Fruit fly (Drosophila melanogaster) whole organism, wandering third instar larva: ENCODE results near the gene CG18404.

ENCODE experiments used
- Abd-B ChIP-seq: fragments of >200 bp; optimal IDR thresholded peaks from 2 replicates; lab custom pipeline; 2017; ENCODE audit warnings: missing biosample characterization, missing genetic modification characterization
- CG32264 ChIP-seq: fragments of 200-800 bp; sonication (Bioruptor generic); optimal IDR thresholded peaks from 2 replicates; lab custom pipeline; 2016; ENCODE audit warnings: missing biosample characterization, missing genetic modification characterization
- CG9705 ChIP-seq: fragments of 200-800 bp; sonication (Bioruptor generic); optimal IDR thresholded peaks from 2 replicates; lab custom pipeline; 2018; ENCODE audit warnings: missing biosample characterization, mild to moderate bottlenecking, missing genetic modification characterization
- CrebA ChIP-seq: fragments of 200-800 bp; sonication (Bioruptor generic); optimal IDR thresholded peaks from 2 replicates; lab custom pipeline; 2016; ENCODE audit warnings: missing biosample characterization, mild to moderate bottlenecking, missing genetic modification characterization, borderline replicate concordance
- Dfd ChIP-seq: fragments of >200 bp; optimal IDR thresholded peaks from 2 replicates; lab custom pipeline; 2017; ENCODE audit warnings: missing biosample characterization, missing genetic modification characterization
- Dif ChIP-seq: fragments of 200-275, 200-300 bp; sonication (Bioruptor generic); optimal IDR thresholded peaks from 2 replicates; lab custom pipeline; 2018; ENCODE audit warnings: missing biosample characterization, missing genetic modification characterization; ENCODE audit not compliant: partially characterized antibody
- GATAd ChIP-seq: sonication (Bioruptor generic); optimal IDR thresholded peaks from 2 replicates; lab custom pipeline; 2016; ENCODE audit warnings: missing biosample characterization, missing genetic modification characterization
- HLH106 ChIP-seq: fragments of 200-800 bp; optimal IDR thresholded peaks from 3 replicates; lab custom pipeline; 2019; ENCODE audit warnings: missing biosample characterization, mild to moderate bottlenecking, missing genetic modification characterization, moderate library complexity
- Hnf4 ChIP-seq: fragments of 200-800 bp; sonication (Bioruptor generic); optimal IDR thresholded peaks from 2 replicates; lab custom pipeline; 2016; ENCODE audit warnings: missing biosample characterization, mild to moderate bottlenecking, missing genetic modification characterization
- Hr78 ChIP-seq: fragments of >200 bp; optimal IDR thresholded peaks from 2 replicates; lab custom pipeline; 2017; ENCODE audit warnings: missing biosample characterization, missing genetic modification characterization
- Hr83 ChIP-seq: fragments of 200-300 bp; sonication (Bioruptor generic); optimal IDR thresholded peaks from 2 replicates; lab custom pipeline; 2016; ENCODE audit warnings: missing biosample characterization, mild to moderate bottlenecking, missing genetic modification characterization, moderate library complexity; ENCODE audit not compliant: poor library complexity, severe bottlenecking
- Jra ChIP-seq: sonication (Bioruptor generic); optimal IDR thresholded peaks from 2 replicates; lab custom pipeline; 2016; ENCODE audit warnings: missing biosample characterization, missing genetic modification characterization
- N ChIP-seq: fragments of >200 bp; optimal IDR thresholded peaks from 2 replicates; lab custom pipeline; 2018; ENCODE audit warnings: missing biosample characterization, missing external identifiers, missing genetic modification characterization
- OdsH ChIP-seq: fragments of 200-800 bp; sonication (Bioruptor generic); optimal IDR thresholded peaks from 2 replicates; lab custom pipeline; 2016; ENCODE audit warnings: missing biosample characterization, mild to moderate bottlenecking, missing genetic modification characterization
- Rel ChIP-seq, 2 experiments: fragments of 200-800 bp; sonication (Bioruptor generic) in 1 of 2; optimal IDR thresholded peaks; 2 replicates in 1 of 2; 3 replicates in 1 of 2; lab custom pipeline; 2016 to 2019; ENCODE audit warnings: mild to moderate bottlenecking in 2 of 2, missing biosample characterization in 2 of 2, missing genetic modification characterization in 2 of 2, moderate library complexity in 1 of 2
- Sp1 ChIP-seq: fragments of 200-800 bp; sonication (Bioruptor generic); optimal IDR thresholded peaks from 3 replicates; lab custom pipeline; 2019; ENCODE audit warnings: missing biosample characterization, mild to moderate bottlenecking, missing genetic modification characterization, moderate library complexity
- Vsx2 ChIP-seq: fragments of 200-300, 225-300 bp; sonication (Bioruptor generic); optimal IDR thresholded peaks from 2 replicates; lab custom pipeline; 2018; ENCODE audit warnings: missing biosample characterization, missing genetic modification characterization; ENCODE audit not compliant: partially characterized antibody
- br ChIP-seq: fragments of 200-800 bp; sonication (Bioruptor generic); optimal IDR thresholded peaks from 2 replicates; lab custom pipeline; 2016; ENCODE audit warnings: missing biosample characterization, missing genetic modification characterization
- brk ChIP-seq: fragments of 200-800 bp; sonication (Bioruptor generic); optimal IDR thresholded peaks from 2 replicates; lab custom pipeline; 2016; ENCODE audit warnings: missing biosample characterization, mild to moderate bottlenecking, missing genetic modification characterization
- dl ChIP-seq, 2 experiments: fragments of 175-275, 200-275 bp in 1 of 2; fragments of 200-275 bp in 1 of 2; sonication (Bioruptor generic); optimal IDR thresholded peaks; lab custom pipeline; 2018; ENCODE audit warnings: mild to moderate bottlenecking in 2 of 2, missing biosample characterization in 2 of 2, missing genetic modification characterization in 2 of 2, moderate library complexity in 2 of 2; ENCODE audit not compliant: partially characterized antibody in 2 of 2, insufficient read depth in 1 of 2
- dmrt93B ChIP-seq: fragments of 200-800 bp; sonication (Bioruptor generic); optimal IDR thresholded peaks from 2 replicates; lab custom pipeline; 2018; ENCODE audit warnings: missing biosample characterization, mild to moderate bottlenecking, missing genetic modification characterization
- dsf ChIP-seq: sonication (Bioruptor generic); optimal IDR thresholded peaks from 2 replicates; lab custom pipeline; 2016; ENCODE audit warnings: missing biosample characterization, missing genetic modification characterization, borderline replicate concordance
- ey ChIP-seq: fragments of 200-800 bp; sonication (Bioruptor generic); optimal IDR thresholded peaks from 2 replicates; lab custom pipeline; 2016; ENCODE audit warnings: missing biosample characterization, missing genetic modification characterization
- foxo ChIP-seq, 2 experiments: fragments of 200-800 bp; sonication (Bioruptor generic); optimal IDR thresholded peaks; 2 replicates in 1 of 2; 3 replicates in 1 of 2; lab custom pipeline; 2016 to 2017; ENCODE audit warnings: missing biosample characterization in 2 of 2, missing genetic modification characterization in 2 of 2
- fru ChIP-seq: fragments of 200-800 bp; sonication (Bioruptor generic); optimal IDR thresholded peaks from 3 replicates; lab custom pipeline; 2016; ENCODE audit warnings: missing biosample characterization, mild to moderate bottlenecking, missing genetic modification characterization
- h ChIP-seq: fragments of 200-800 bp; sonication (Bioruptor generic); optimal IDR thresholded peaks from 3 replicates; lab custom pipeline; 2016; ENCODE audit warnings: missing biosample characterization, mild to moderate bottlenecking, missing genetic modification characterization
- jim ChIP-seq: fragments of 175-275, 200-325 bp; sonication (Bioruptor generic); optimal IDR thresholded peaks from 2 replicates; lab custom pipeline; 2016; ENCODE audit warnings: missing biosample characterization, mild to moderate bottlenecking, missing genetic modification characterization
- lola ChIP-seq: fragments of >200 bp; optimal IDR thresholded peaks from 2 replicates; lab custom pipeline; 2017; ENCODE audit warnings: missing biosample characterization, missing genetic modification characterization
- pan ChIP-seq: fragments of >200 bp; optimal IDR thresholded peaks from 2 replicates; lab custom pipeline; 2017
- psq ChIP-seq: fragments of 200-800 bp; sonication (Bioruptor generic); optimal IDR thresholded peaks from 3 replicates; lab custom pipeline; 2017; ENCODE audit warnings: missing biosample characterization, mild to moderate bottlenecking, missing genetic modification characterization, moderate library complexity
- rgr ChIP-seq: fragments of 200-800 bp; sonication (Bioruptor generic); optimal IDR thresholded peaks from 3 replicates; lab custom pipeline; 2016; ENCODE audit warnings: missing biosample characterization, mild to moderate bottlenecking, missing genetic modification characterization
- sage ChIP-seq: fragments of 200-800 bp; sonication (Bioruptor generic); optimal IDR thresholded peaks from 2 replicates; lab custom pipeline; 2016; ENCODE audit warnings: missing biosample characterization, mild to moderate bottlenecking, missing genetic modification characterization
- sv ChIP-seq: fragments of 200-800 bp; sonication (Bioruptor generic); optimal IDR thresholded peaks from 3 replicates; lab custom pipeline; 2016; ENCODE audit warnings: missing biosample characterization, missing genetic modification characterization
- usp ChIP-seq: fragments of >200 bp; optimal IDR thresholded peaks from 2 replicates; lab custom pipeline; 2017; ENCODE audit warnings: missing biosample characterization, missing genetic modification characterization
- woc ChIP-seq: sonication (Bioruptor generic); optimal IDR thresholded peaks from 2 replicates; lab custom pipeline; 2016; ENCODE audit warnings: missing biosample characterization, mild to moderate bottlenecking, missing genetic modification characterization

Gene CG18404

DNA sequence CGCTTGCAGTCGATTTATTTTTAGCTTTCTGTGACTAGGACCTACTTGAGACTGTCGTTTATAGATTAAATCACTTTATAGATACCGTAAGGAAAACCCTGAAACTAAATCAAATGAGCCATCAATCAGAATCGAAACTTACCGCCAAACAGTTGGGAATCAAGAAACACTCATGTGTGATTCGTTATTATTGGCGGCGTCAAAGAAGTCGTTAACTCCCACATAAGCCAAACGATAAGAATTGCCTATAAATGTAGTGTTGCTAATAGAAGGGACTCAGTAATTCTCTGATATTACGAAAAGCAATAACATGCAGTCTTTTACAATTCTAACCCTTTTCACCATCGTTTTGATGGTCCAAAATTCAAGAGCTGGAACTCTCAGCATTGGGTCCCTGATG, at the start of gene CG18404:
TSS of gene CG18404 (plus strand) at position 301 of the 400 bp plus-strand sequence.
- TF ChIP-seq Dfd (GFP tag; lab: Kevin White, UChicago) (no peak), Hnf4 (GFP tag; lab: Kevin White, UChicago) (no peak), Jra (GFP tag; lab: Kevin White, UChicago) (no peak), Hr83 (no peak), Hr78 (GFP tag; lab: Kevin White, UChicago) (no peak), dl (GFP tag; optimal IDR thresholded peaks at IDR 0.05; lab: Kevin White, UChicago; ENCODE audit: insufficient read depth in 1 of 2, partially characterized antibody in 2 of 2) (no peak), usp (GFP tag; lab: Kevin White, UChicago) (no peak), brk (GFP tag; lab: Kevin White, UChicago) (no peak), foxo (GFP tag; optimal IDR thresholded peaks at IDR 0.05; lab: Kevin White, UChicago) (no peak), Dif (GFP tag; lab: Kevin White, UChicago) (no peak), br (no peak), psq (GFP tag; lab: Kevin White, UChicago) (no peak), pan (no peak), dsf (GFP tag; lab: Kevin White, UChicago) (no peak)

DNA sequence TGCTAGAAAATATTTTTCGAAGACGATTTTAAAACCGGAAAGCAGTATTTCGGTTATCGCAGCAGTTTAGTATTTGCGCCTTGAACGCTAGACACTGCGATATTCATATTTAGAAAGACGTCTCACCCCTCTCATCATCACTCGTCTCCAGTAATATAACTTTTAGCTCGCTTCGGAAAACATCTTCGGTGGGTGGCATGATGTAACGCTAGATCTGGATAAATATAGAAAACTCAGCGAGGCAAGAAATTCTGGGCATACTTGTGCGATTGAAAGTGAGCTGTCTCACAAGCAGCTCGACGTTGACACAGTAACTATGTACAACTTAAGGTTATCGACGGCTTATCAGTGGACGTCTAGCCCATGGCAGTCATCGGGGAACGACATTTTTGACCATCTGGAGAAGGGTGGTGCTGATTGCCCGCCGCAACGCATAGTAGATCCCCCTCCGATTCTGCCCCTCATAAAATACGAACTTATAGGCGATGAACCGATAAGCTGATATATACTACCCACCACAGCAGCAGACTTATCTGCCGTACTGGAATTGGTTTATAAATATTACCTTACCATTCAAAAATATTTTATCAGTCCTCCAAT, 48.9 kb upstream of the CG18404 start:
- TF ChIP-seq Rel (GFP tag; optimal IDR thresholded peaks at IDR 0.05; lab: Kevin White, UChicago) (no peak), Rel (tag; optimal IDR thresholded peaks at IDR 0.05; lab: Kevin White, UChicago) (peak; percentile 51), CrebA (no peak), Dif (GFP tag; lab: Kevin White, UChicago) (no peak), ey (no peak), fru (GFP tag; lab: Kevin White, UChicago) (no peak)

DNA sequence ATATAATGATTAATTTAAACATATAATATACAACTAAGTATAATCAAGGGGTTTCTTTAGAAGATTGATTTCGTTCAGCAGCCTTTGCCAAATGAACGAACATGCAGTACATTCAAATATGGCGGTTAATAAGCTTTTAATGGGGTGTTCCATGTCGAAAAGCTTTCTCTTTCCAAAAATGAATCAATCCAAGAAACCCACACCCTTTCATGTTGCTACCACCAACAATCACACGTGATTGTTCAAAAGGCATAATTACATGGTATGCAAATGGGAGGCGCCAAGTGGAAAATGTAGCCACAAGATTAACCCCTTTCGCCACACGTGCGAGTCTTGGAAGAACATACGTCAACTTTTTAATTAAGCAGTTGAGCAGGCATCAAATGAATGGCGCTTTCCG, 47.0 kb upstream of the CG18404 start:
- TF ChIP-seq Rel (GFP tag; optimal IDR thresholded peaks at IDR 0.05; lab: Kevin White, UChicago) (no peak), Rel (tag; optimal IDR thresholded peaks at IDR 0.05; lab: Kevin White, UChicago) (no peak), foxo (GFP tag; optimal IDR thresholded peaks at IDR 0.05; lab: Kevin White, UChicago) (no peak), sage (peak; percentile 3), dmrt93B (no peak), h (GFP tag; lab: Kevin White, UChicago) (no peak), ey (no peak), Vsx2 (no peak)

DNA sequence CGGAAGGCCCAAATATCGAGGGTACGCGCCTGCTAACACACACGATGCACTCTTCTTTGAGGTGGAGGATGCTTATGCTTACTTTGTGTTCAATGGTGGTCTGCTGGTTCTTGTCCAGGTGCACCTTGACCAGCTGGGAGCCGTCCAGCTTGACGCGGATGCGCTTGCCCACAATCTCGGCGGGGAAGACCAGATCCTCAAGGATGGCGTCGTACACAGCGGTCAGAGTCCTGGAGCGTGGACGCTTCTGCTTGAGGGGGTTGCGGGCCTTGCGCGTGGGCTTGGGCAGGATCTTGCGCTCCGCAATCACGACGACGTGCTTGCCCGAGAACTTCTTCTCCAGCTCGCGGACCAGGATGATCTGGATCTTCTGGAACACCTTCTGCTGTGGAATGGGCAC, 45.0 kb upstream of the CG18404 start:
- no peak for TF ChIP-seq HLH106 (tag; lab: Kevin White, UChicago)

DNA sequence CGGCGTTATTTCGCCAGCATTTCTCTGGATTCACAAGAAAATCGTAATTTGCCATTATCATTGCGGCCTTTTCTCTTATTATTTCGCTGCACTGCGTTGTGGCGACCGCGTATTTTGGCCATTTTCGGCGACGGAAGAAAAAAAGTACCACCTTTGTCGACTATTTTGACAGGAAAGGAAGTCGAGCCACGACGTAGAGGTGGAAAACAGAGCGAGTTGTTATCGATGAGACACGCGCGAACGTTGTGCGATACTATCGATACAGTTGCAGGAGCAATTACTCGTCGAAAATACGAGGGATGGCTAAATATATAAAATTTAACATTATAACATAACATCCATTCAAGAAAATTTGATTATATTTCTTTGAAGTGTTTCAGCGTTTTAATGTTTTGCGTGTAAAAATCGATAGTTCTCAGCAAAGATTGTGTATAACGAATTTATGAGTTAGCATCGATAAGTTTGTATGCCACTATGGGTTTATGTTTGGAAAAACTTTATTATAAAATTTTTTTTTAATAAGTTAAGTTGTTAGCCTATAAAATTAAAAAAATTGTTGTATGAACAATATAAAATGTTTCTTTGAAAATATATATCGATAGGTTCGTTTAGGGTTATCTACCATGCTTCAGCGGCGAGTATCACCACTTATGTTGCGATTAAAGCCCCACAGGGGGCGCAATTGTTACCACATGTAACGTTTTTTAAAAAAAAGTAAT, 44.1 kb upstream of the CG18404 start, which contains the start of gene RpS7:
TSS of gene RpS7 (minus strand) at position 255 of the 719 bp plus-strand sequence.
- TF ChIP-seq OdsH (GFP tag; lab: Kevin White, UChicago) (peak; percentile 42), sv (peak; percentile 56), HLH106 (tag; lab: Kevin White, UChicago) (peak; percentile 67), dl (GFP tag; optimal IDR thresholded peaks at IDR 0.05; lab: Kevin White, UChicago; ENCODE audit: insufficient read depth in 1 of 2, partially characterized antibody in 2 of 2) (no peak), jim (GFP tag; lab: Kevin White, UChicago) (no peak), GATAd (GFP tag; lab: Kevin White, UChicago) (peak; percentile 45), dmrt93B (peak; percentile 64), sage (no peak), brk (GFP tag; lab: Kevin White, UChicago) (no peak), fru (GFP tag; lab: Kevin White, UChicago) (peak; percentile 55), woc (GFP tag; lab: Kevin White, UChicago) (peak; percentile 29), br (peak; percentile 39), pan (no peak), dsf (GFP tag; lab: Kevin White, UChicago) (peak; percentile 36), Vsx2 (no peak), Hr78 (GFP tag; lab: Kevin White, UChicago) (no peak), Hr83 (peak; percentile 82), Sp1 (GFP tag; lab: Kevin White, UChicago) (peak; percentile 77), N (GFP tag; lab: Kevin White, UChicago) (no peak), Jra (GFP tag; lab: Kevin White, UChicago) (peak; percentile 34), usp (GFP tag; lab: Kevin White, UChicago) (no peak), Dif (GFP tag; lab: Kevin White, UChicago) (no peak), CG32264 (GFP tag; lab: Kevin White, UChicago) (no peak), Hnf4 (GFP tag; lab: Kevin White, UChicago) (peak; percentile 34), rgr (GFP tag; lab: Kevin White, UChicago) (peak; percentile 69), Rel (GFP tag; optimal IDR thresholded peaks at IDR 0.05; lab: Kevin White, UChicago) (no peak), Rel (tag; optimal IDR thresholded peaks at IDR 0.05; lab: Kevin White, UChicago) (peak; percentile 49), ey (peak; percentile 13), h (GFP tag; lab: Kevin White, UChicago) (peak; percentile 84), Abd-B (GFP tag; lab: Kevin White, UChicago) (no peak), lola (GFP tag; lab: Kevin White, UChicago) (no peak), psq (GFP tag; lab: Kevin White, UChicago) (peak; percentile 47), CrebA (no peak), CG9705 (GFP tag; lab: Kevin White, UChicago) (peak; percentile 70)
